Worm (Caenorhabditis elegans) whole organism, early embryonic: ENCODE measurements around the gene srsx-26.

Experiments used
- B0310.2 ChIP-seq: sonication (generic microtip); optimal IDR thresholded peaks from 2 replicates; lab custom pipeline; 2016; ENCODE audit warnings: mild to moderate bottlenecking, missing genetic modification characterization, missing compliant biosample characterization
- F13C5.2 ChIP-seq: sonication (generic microtip); optimal IDR thresholded peaks from 2 replicates; lab custom pipeline; 2017; ENCODE audit warnings: mild to moderate bottlenecking, missing genetic modification characterization, inconsistent platforms, missing compliant biosample characterization
- aly-1 ChIP-seq: sonication (generic microtip); optimal IDR thresholded peaks from 2 replicates; lab custom pipeline; 2016; ENCODE audit warnings: missing genetic modification characterization, missing compliant biosample characterization
- ama-1 ChIP-seq: fragments of 150-350 bp; optimal IDR thresholded peaks from 2 replicates; lab custom pipeline; 2014
- ceh-13 ChIP-seq: fragments of 200-800 bp; sonication (Bioruptor generic); optimal IDR thresholded peaks from 2 replicates; lab custom pipeline; 2018; ENCODE audit warnings: mild to moderate bottlenecking, missing genetic modification characterization, missing compliant biosample characterization
- ceh-36 ChIP-seq: sonication (generic microtip); optimal IDR thresholded peaks from 2 replicates; lab custom pipeline; 2016; ENCODE audit warnings: missing genetic modification characterization, inconsistent platforms, missing compliant biosample characterization
- ets-7 ChIP-seq: sonication (generic microtip); optimal IDR thresholded peaks from 2 replicates; lab custom pipeline; 2016; ENCODE audit warnings: missing genotype, missing genetic modification characterization, missing compliant biosample characterization
- flt-1 ChIP-seq: fragments of 200-800 bp; sonication (Bioruptor generic); IDR thresholded peaks from 2 replicates; pipeline ENCODE4 v1.3.6; 2022; ENCODE audit warnings: missing genetic modification characterization, missing compliant biosample characterization
- hmbx-1 ChIP-seq: sonication (generic microtip); optimal IDR thresholded peaks from 2 replicates; lab custom pipeline; 2016; ENCODE audit warnings: mild to moderate bottlenecking, missing genetic modification characterization, missing compliant biosample characterization
- hmg-4 ChIP-seq: fragments of 200-800 bp; sonication (Bioruptor generic); optimal IDR thresholded peaks from 2 replicates; lab custom pipeline; 2018; ENCODE audit warnings: mild to moderate bottlenecking, missing genetic modification characterization, missing compliant biosample characterization
- hnd-1 ChIP-seq: sonication (generic microtip); optimal IDR thresholded peaks from 2 replicates; lab custom pipeline; 2016; ENCODE audit warnings: missing genetic modification characterization, missing compliant biosample characterization
- pes-1 ChIP-seq: fragments of 200-800 bp; sonication (Bioruptor generic); IDR thresholded peaks from 2 replicates; pipeline ENCODE4 v1.3.6; 2022; ENCODE audit warnings: missing genetic modification reagents, missing genetic modification characterization, missing compliant biosample characterization
- scrt-1 ChIP-seq: fragments of 200-800 bp; sonication (Bioruptor generic); IDR thresholded peaks from 2 replicates; pipeline ENCODE4 v1.3.6; 2022; ENCODE audit warnings: missing genetic modification characterization, missing compliant biosample characterization
- sea-1 ChIP-seq: fragments of 200-800 bp; sonication (Bioruptor generic); conservative IDR thresholded peaks from 2 replicates; pipeline ENCODE4 v1.3.6; 2022; ENCODE audit warnings: missing genetic modification characterization, missing compliant biosample characterization
- tbx-11 ChIP-seq: fragments of 200-800 bp; sonication (Bioruptor generic); IDR thresholded peaks from 2 replicates; pipeline ENCODE4 v1.3.6; 2022; ENCODE audit warnings: missing genetic modification characterization, missing compliant biosample characterization
- tbx-37 ChIP-seq: fragments of 200-800 bp; sonication (Bioruptor generic); conservative IDR thresholded peaks from 2 replicates; pipeline ENCODE4 v1.3.6; 2022; ENCODE audit warnings: missing genetic modification reagents, missing genetic modification characterization, missing compliant biosample characterization
- tra-4 ChIP-seq: sonication (generic microtip); optimal IDR thresholded peaks from 2 replicates; lab custom pipeline; 2017; ENCODE audit warnings: missing genetic modification characterization, missing compliant biosample characterization

The srsx-26 gene

ce11 chrV:10154698-10155097, 6.2 kb downstream of the srsx-26 start, which contains the start of gene srsx-29:
Gene srsx-29, plus strand, starts transcription at chrV:10154998.
- TF ChIP-seq ceh-13, result no peak
- no peak for TF ChIP-seq ets-7 (tag; lab: Kevin White, UChicago)

- no peak for TF ChIP-seq ets-7 (tag; lab: Kevin White, UChicago)
- TF ChIP-seq tbx-11 (GFP tag; lab: Robert Waterston, UW), result no peak
- no peak for TF ChIP-seq tbx-37
- TF ChIP-seq pes-1 (GFP tag; lab: Robert Waterston, UW), result no peak
- no peak for TF ChIP-seq hmbx-1 (tag; lab: Kevin White, UChicago)
- TF ChIP-seq aly-1, result no peak
- no peak for TF ChIP-seq sea-1 (GFP tag; lab: Robert Waterston, UW)
These were observed 10.1 kb downstream of the srsx-26 start, which contains the start of gene srsx-30 for ce11 chrV:10158528-10158927. Gene srsx-30, plus strand, starts transcription at chrV:10158828.

ce11 chrV:10159972-10160371, 11.5 kb downstream of the srsx-26 start:
- TF ChIP-seq tbx-37, result no peak
- TF ChIP-seq aly-1, result no peak
- no peak for TF ChIP-seq tbx-11 (GFP tag; lab: Robert Waterston, UW)

- TF ChIP-seq scrt-1 (no peak), hnd-1 (tag; lab: Kevin White, UChicago) (no peak), B0310.2 (no peak), ceh-13 (no peak), tra-4 (tag; lab: Kevin White, UChicago) (no peak), F13C5.2 (no peak), pes-1 (GFP tag; lab: Robert Waterston, UW) (no peak), ets-7 (tag; lab: Kevin White, UChicago) (no peak), hmg-4 (no peak), ama-1 (lab: Kevin White, UChicago) (no peak)
These were observed 12.5 kb downstream of the srsx-26 start, which contains the start of gene C51E3.10 for ce11 chrV:10160954-10161353. Gene C51E3.10, minus strand, starts transcription at chrV:10161134.

- TF ChIP-seq ama-1 (lab: Kevin White, UChicago) (no peak), hnd-1 (tag; lab: Kevin White, UChicago) (no peak), tbx-11 (GFP tag; lab: Robert Waterston, UW) (no peak), sea-1 (GFP tag; lab: Robert Waterston, UW) (no peak), tra-4 (tag; lab: Kevin White, UChicago) (no peak), ets-7 (tag; lab: Kevin White, UChicago) (no peak), ceh-36 (tag; lab: Kevin White, UChicago) (no peak), scrt-1 (no peak), ceh-13 (no peak), B0310.2 (no peak), hmbx-1 (tag; lab: Kevin White, UChicago) (no peak), aly-1 (no peak), flt-1 (GFP tag; lab: Robert Waterston, UW) (no peak), pes-1 (GFP tag; lab: Robert Waterston, UW) (no peak), hmg-4 (no peak), tbx-37 (no peak)
These were observed 17.9 kb downstream of the srsx-26 start, which contains the start of gene C51E3.6 for ce11 chrV:10166368-10166767. Gene C51E3.6, minus strand, starts transcription at chrV:10166468.

- TF ChIP-seq tbx-37 (no peak), hmbx-1 (tag; lab: Kevin White, UChicago) (no peak), tra-4 (tag; lab: Kevin White, UChicago) (no peak), hmg-4 (no peak), ets-7 (tag; lab: Kevin White, UChicago) (no peak), tbx-11 (GFP tag; lab: Robert Waterston, UW) (no peak), ceh-13 (no peak), B0310.2 (no peak), flt-1 (GFP tag; lab: Robert Waterston, UW) (no peak), hnd-1 (tag; lab: Kevin White, UChicago) (no peak), ceh-36 (tag; lab: Kevin White, UChicago) (no peak), ama-1 (lab: Kevin White, UChicago) (no peak), scrt-1 (no peak), pes-1 (GFP tag; lab: Robert Waterston, UW) (no peak), sea-1 (GFP tag; lab: Robert Waterston, UW) (no peak), aly-1 (no peak), F13C5.2 (no peak)
These were observed 20.4 kb downstream of the srsx-26 start for ce11 chrV:10168870-10169269.

- TF ChIP-seq tra-4 (tag; lab: Kevin White, UChicago), result no peak
- TF ChIP-seq aly-1, result no peak
- TF ChIP-seq pes-1 (GFP tag; lab: Robert Waterston, UW), result no peak
- no peak for TF ChIP-seq flt-1 (GFP tag; lab: Robert Waterston, UW)
- no peak for TF ChIP-seq hnd-1 (tag; lab: Kevin White, UChicago)
- no peak for TF ChIP-seq B0310.2
- TF ChIP-seq ama-1 (lab: Kevin White, UChicago), result no peak
- TF ChIP-seq tbx-37, result no peak
- TF ChIP-seq F13C5.2, result no peak
- no peak for TF ChIP-seq hmbx-1 (tag; lab: Kevin White, UChicago)
- TF ChIP-seq hmg-4, result no peak
- no peak for TF ChIP-seq sea-1 (GFP tag; lab: Robert Waterston, UW)
These were observed 25.2 kb downstream of the srsx-26 start, which contains the start of gene egl-3 for ce11 chrV:10173653-10174052. Gene egl-3, minus strand, starts transcription at chrV:10173753.

- TF ChIP-seq hmg-4 (no peak), ceh-36 (tag; lab: Kevin White, UChicago) (no peak), hmbx-1 (tag; lab: Kevin White, UChicago) (no peak), hnd-1 (tag; lab: Kevin White, UChicago) (no peak), sea-1 (GFP tag; lab: Robert Waterston, UW) (no peak), F13C5.2 (no peak), B0310.2 (no peak), flt-1 (GFP tag; lab: Robert Waterston, UW) (no peak), ama-1 (lab: Kevin White, UChicago) (no peak), scrt-1 (no peak), tra-4 (tag; lab: Kevin White, UChicago) (no peak), aly-1 (no peak), tbx-37 (no peak), ceh-13 (no peak), pes-1 (GFP tag; lab: Robert Waterston, UW) (no peak), tbx-11 (GFP tag; lab: Robert Waterston, UW) (no peak), ets-7 (tag; lab: Kevin White, UChicago) (no peak)
These were observed 26.2 kb downstream of the srsx-26 start for ce11 chrV:10174632-10175075.
